Fruit fly (Drosophila melanogaster): Measurements from ENCODE around the gene Papst2.

Papst2 gene

DNA sequence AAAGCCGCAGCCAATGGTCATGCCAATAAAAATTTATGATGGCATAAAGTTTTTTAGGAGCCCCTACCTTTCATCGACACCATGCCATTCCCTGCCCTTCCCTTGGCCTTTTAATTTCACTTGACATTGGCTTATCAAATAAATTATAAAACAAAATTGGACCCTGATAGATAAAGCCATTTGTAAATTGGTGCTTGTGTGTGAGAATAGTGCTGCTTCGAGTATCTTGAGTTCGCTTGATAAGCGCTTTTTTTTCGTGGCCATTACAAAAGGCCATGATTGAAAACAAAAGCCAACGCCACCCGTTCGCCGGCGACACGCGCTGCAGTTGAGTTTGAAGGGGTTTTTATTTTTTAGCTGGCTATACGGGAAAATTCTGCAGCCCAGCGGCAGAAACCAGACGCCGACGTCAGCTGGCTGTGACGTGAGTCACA is 7.3 kb downstream of the Papst2 start (continued):
- TF ChIP-seq CG15011 (GFP tag; optimal IDR thresholded peaks at IDR 0.05), result no peak
- no peak for TF ChIP-seq peb (GFP tag; IDR thresholded peaks at IDR 0.05)
- TF ChIP-seq CG34376 (GFP tag; optimal IDR thresholded peaks at IDR 0.05), result peak; percentile 81
- TF ChIP-seq gem (tag; optimal IDR thresholded peaks at IDR 0.05), result peak; percentile 13
- TF ChIP-seq Ravus (GFP tag; IDR thresholded peaks at IDR 0.05), result no peak
- TF ChIP-seq CG11093 (GFP tag; IDR thresholded peaks at IDR 0.05), result no peak
- no peak for TF ChIP-seq CG7357 (GFP tag; IDR thresholded peaks at IDR 0.05)
- no peak for TF ChIP-seq insv (GFP tag; optimal IDR thresholded peaks at IDR 0.05)
- TF ChIP-seq jumu (GFP tag; optimal IDR thresholded peaks at IDR 0.05), result no peak
- TF ChIP-seq repo (GFP tag; optimal IDR thresholded peaks at IDR 0.05), result no peak
- TF ChIP-seq kni (GFP tag; optimal IDR thresholded peaks at IDR 0.05), result no peak
- no peak for TF ChIP-seq BEAF-32 (GFP tag; optimal IDR thresholded peaks at IDR 0.05)
- TF ChIP-seq mam (GFP tag; optimal IDR thresholded peaks at IDR 0.05), result no peak
- TF ChIP-seq sug (tag; optimal IDR thresholded peaks at IDR 0.05), result peak; percentile 85
- no peak for TF ChIP-seq CG31224 (GFP tag; IDR thresholded peaks at IDR 0.05)
- TF ChIP-seq CG10565 (GFP tag; optimal IDR thresholded peaks at IDR 0.05), result no peak
- no peak for TF ChIP-seq fd96Cb (tag; optimal IDR thresholded peaks at IDR 0.05)
- no peak for TF ChIP-seq zfh2 (GFP tag; optimal IDR thresholded peaks at IDR 0.05)
- TF ChIP-seq CG15479 (GFP tag; optimal IDR thresholded peaks at IDR 0.05), result no peak
- TF ChIP-seq cwo (GFP tag; optimal IDR thresholded peaks at IDR 0.05), result peak; percentile 41
- no peak for TF ChIP-seq CG15269 (tag; optimal IDR thresholded peaks at IDR 0.05)
- no peak for TF ChIP-seq CTCF (GFP tag; optimal IDR thresholded peaks at IDR 0.05)
- TF ChIP-seq D19B (GFP tag; optimal IDR thresholded peaks at IDR 0.05), result no peak
- no peak for TF ChIP-seq dm (GFP tag; optimal IDR thresholded peaks at IDR 0.05)
- peak; percentile 30; the same call in 1 of the 3 replicates for TF ChIP-seq ci (GFP tag; IDR thresholded peaks at IDR 0.05)
- TF ChIP-seq Spps (tag; optimal IDR thresholded peaks at IDR 0.05), result no peak
- no peak for TF ChIP-seq nerfin-1 (tag; optimal IDR thresholded peaks at IDR 0.05)
- TF ChIP-seq dimm (GFP tag; IDR thresholded peaks at IDR 0.05), result no peak
- no peak for TF ChIP-seq Dref (GFP tag; IDR thresholded peaks at IDR 0.05)
- no peak for TF ChIP-seq CG17912 (GFP tag; optimal IDR thresholded peaks at IDR 0.05)
- no peak for TF ChIP-seq bbx (GFP tag; IDR thresholded peaks at IDR 0.05; ENCODE audit: partially characterized antibody)
- TF ChIP-seq CG10209 (GFP tag; optimal IDR thresholded peaks at IDR 0.05), result no peak
- no peak for TF ChIP-seq CG9437 (GFP tag; optimal IDR thresholded peaks at IDR 0.05)
- no peak for TF ChIP-seq klu (GFP tag; IDR thresholded peaks at IDR 0.05)
- no peak for TF ChIP-seq CG3065 (GFP tag; optimal IDR thresholded peaks at IDR 0.05)
- TF ChIP-seq CG10321 (GFP tag; IDR thresholded peaks at IDR 0.05), result no peak
- TF ChIP-seq CG17359 (tag; optimal IDR thresholded peaks at IDR 0.05), result no peak
- no peak for TF ChIP-seq CG6791 (GFP tag; IDR thresholded peaks at IDR 0.05; ENCODE audit: partially characterized antibody)
- TF ChIP-seq org-1 (GFP tag; optimal IDR thresholded peaks at IDR 0.05), result no peak
- no peak for TF ChIP-seq CG4360 (GFP tag; IDR thresholded peaks at IDR 0.05)
- TF ChIP-seq Hr3 (GFP tag; optimal IDR thresholded peaks at IDR 0.05), result no peak
- TF ChIP-seq Hey (tag; optimal IDR thresholded peaks at IDR 0.05), result peak; percentile 62
- peak; percentile 28 for TF ChIP-seq CG13894 (tag; optimal IDR thresholded peaks at IDR 0.05)
- TF ChIP-seq fd102C (GFP tag; optimal IDR thresholded peaks at IDR 0.05), result no peak
- no peak for TF ChIP-seq gcm2 (GFP tag; optimal IDR thresholded peaks at IDR 0.05)
- no peak for TF ChIP-seq crc (GFP tag; optimal IDR thresholded peaks at IDR 0.05)
- TF ChIP-seq B-H2 (GFP tag; optimal IDR thresholded peaks at IDR 0.05), result peak; percentile 65
- no peak for TF ChIP-seq Dip2 (GFP tag; IDR thresholded peaks at IDR 0.05)
- TF ChIP-seq CG31365 (tag; optimal IDR thresholded peaks at IDR 0.05), result no peak
- TF ChIP-seq CG11085 (GFP tag; IDR thresholded peaks at IDR 0.05), result no peak
- TF ChIP-seq fd3F (GFP tag; optimal IDR thresholded peaks at IDR 0.05), result no peak
- TF ChIP-seq her (GFP tag; optimal IDR thresholded peaks at IDR 0.05), result no peak

All from whole organism, embryonic.